Fruit fly (Drosophila melanogaster) Kc167 (cell line): ENCODE measurements around the gene Saf6.

Source experiments
- Sin3A ChIP-seq: fragments of >200 bp; optimal IDR thresholded peaks from 2 replicates; lab custom pipeline; 2018; ENCODE audit warnings: missing external identifiers
- h ChIP-seq: fragments of >200 bp; optimal IDR thresholded peaks from 3 replicates; lab custom pipeline; 2018; ENCODE audit warnings: missing external identifiers
- insv ChIP-seq: fragments of >200 bp; optimal IDR thresholded peaks from 3 replicates; lab custom pipeline; 2018; ENCODE audit warnings: missing external identifiers
- psq ChIP-seq: fragments of >200 bp; optimal IDR thresholded peaks from 2 replicates; lab custom pipeline; 2017; ENCODE audit warnings: missing external identifiers
- ttk ChIP-seq: sonication (Bioruptor generic); optimal IDR thresholded peaks from 2 replicates; lab custom pipeline; 2017; ENCODE audit warnings: missing external identifiers

dm6 chr2L:843301-843700, 27.6 kb upstream of the Saf6 start:
- no peak for TF ChIP-seq Sin3A (lab: Kevin White, UChicago)
- no peak for TF ChIP-seq psq (lab: Kevin White, UChicago)
- no peak for TF ChIP-seq h (lab: Kevin White, UChicago)
- TF ChIP-seq insv (lab: Kevin White, UChicago) = no peak
- no peak for TF ChIP-seq ttk (lab: Kevin White, UChicago)
